Worm (Caenorhabditis elegans) whole organism, L4 larva: ENCODE results near the gene T11G6.2.

Experiments
- aha-1 ChIP-seq: fragments of 150-350 bp; peaks from one replicate; lab custom pipeline; 2014; ENCODE audit warnings: missing biosample characterization, missing genetic modification characterization
- aly-2 ChIP-seq: sonication (generic microtip); optimal IDR thresholded peaks from 2 replicates; lab custom pipeline; 2018; ENCODE audit warnings: missing biosample characterization, missing genetic modification characterization
- daf-8 ChIP-seq: fragments of 200-800 bp; sonication (Bioruptor generic); IDR thresholded peaks from 2 replicates; pipeline ENCODE4 v1.3.6; 2022; ENCODE audit warnings: missing genetic modification characterization, missing compliant biosample characterization
- hlh-11 ChIP-seq: fragments of 200-800 bp; sonication (Bioruptor generic); optimal IDR thresholded peaks from 2 replicates; lab custom pipeline; 2018; ENCODE audit warnings: mild to moderate bottlenecking, missing genetic modification characterization, missing compliant biosample characterization
- jun-1 ChIP-seq: fragments of 150-350 bp; optimal IDR thresholded peaks from 2 replicates; lab custom pipeline; 2014; ENCODE audit warnings: missing biosample characterization, missing genetic modification reagents, missing genetic modification characterization
- lsy-2 ChIP-seq, 2 experiments: fragments of 150-350 bp in 1 of 2; sonication (generic microtip) in 1 of 2; optimal IDR thresholded peaks; 2 replicates each; lab custom pipeline; 2014 to 2017; ENCODE audit warnings: missing biosample characterization in 2 of 2, missing genetic modification characterization in 2 of 2
- nhr-28 ChIP-seq: fragments of 150-350 bp; optimal IDR thresholded peaks from 2 replicates; lab custom pipeline; 2014; ENCODE audit warnings: missing biosample characterization, missing genetic modification characterization
- set-16 ChIP-seq: fragments of 200-800 bp; sonication (Bioruptor generic); IDR thresholded peaks from 2 replicates; pipeline ENCODE4 v1.3.6; 2022; ENCODE audit warnings: missing genetic modification reagents, missing genetic modification characterization, missing compliant biosample characterization
- unc-130 ChIP-seq: sonication (generic microtip); optimal IDR thresholded peaks from 2 replicates; lab custom pipeline; 2016; ENCODE audit warnings: missing genetic modification reagents, missing genetic modification characterization, missing compliant biosample characterization
- unc-39 ChIP-seq: sonication (generic microtip); optimal IDR thresholded peaks from 2 replicates; lab custom pipeline; 2017; ENCODE audit warnings: missing biosample characterization, missing genetic modification characterization

- TF ChIP-seq unc-39 (tag; lab: Kevin White, UChicago) (no peak), unc-130 (GFP tag; lab: Kevin White, UChicago) (no peak), nhr-28 (no peak), jun-1 (tag; lab: Kevin White, UChicago) (no peak), daf-8 (GFP tag; lab: Robert Waterston, UW) (no peak), set-16 (no peak), lsy-2 (tag; optimal IDR thresholded peaks at IDR 0.05; lab: Kevin White, UChicago) (no peak), aha-1 (tag; lab: Kevin White, UChicago) (no peak), aly-2 (tag; lab: Kevin White, UChicago) (no peak), hlh-11 (no peak)
These were observed 27.6 kb upstream of the T11G6.2 start, which contains the start of gene srlf-11 for ce11 chrIV:10885915-10886314.
